Fruit fly (Drosophila melanogaster): Measurements from ENCODE around the gene CG14132.

The CG14132 gene

DNA sequence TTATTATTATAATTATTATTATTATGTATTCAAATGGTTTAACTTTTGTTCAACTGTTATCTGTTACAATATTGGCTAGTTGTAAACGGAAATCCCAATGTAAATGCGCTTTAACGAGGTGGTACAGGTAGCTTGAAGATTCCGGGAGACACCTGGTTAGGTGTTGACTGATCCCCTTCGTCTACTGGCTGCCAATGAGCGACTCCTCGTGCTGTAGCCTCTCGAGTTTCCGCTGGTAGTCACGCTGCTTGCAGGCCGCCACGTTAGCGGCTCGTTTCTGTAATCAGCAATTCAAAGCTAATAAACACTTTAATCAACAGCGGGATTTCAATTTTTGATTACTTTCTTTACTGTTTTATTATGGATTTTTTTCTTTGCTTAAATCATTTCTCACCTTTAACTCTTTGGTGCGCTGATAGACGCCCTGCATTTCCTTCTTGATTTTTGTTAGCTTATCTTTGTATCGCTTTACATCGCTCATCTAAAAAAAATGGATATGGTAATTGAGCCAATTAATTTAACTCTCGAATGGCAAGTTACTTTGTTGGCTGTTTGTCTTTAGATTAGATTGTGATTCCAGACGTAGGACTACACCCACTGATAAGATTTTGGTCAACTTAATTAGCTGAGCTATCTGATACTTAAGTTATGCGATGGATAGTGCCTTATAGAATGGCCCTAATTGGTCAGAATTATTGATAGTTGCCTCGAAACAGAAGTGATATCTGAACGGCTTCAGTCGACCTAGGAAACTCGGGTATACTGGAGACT is 25.1 kb downstream of the CG14132 start:
- TF ChIP-seq psq (optimal IDR thresholded peaks at IDR 0.05): no peak
- TF ChIP-seq Myc (optimal IDR thresholded peaks at IDR 0.05): no peak
- no peak for TF ChIP-seq ttk (optimal IDR thresholded peaks at IDR 0.05)
- TF ChIP-seq h (optimal IDR thresholded peaks at IDR 0.05): no peak
- TF ChIP-seq insv (optimal IDR thresholded peaks at IDR 0.05): no peak
- TF ChIP-seq Sin3A (optimal IDR thresholded peaks at IDR 0.05): no peak

- TF ChIP-seq psq (optimal IDR thresholded peaks at IDR 0.05) (no peak), ttk (optimal IDR thresholded peaks at IDR 0.05) (no peak), Sin3A (optimal IDR thresholded peaks at IDR 0.05) (no peak), Myc (optimal IDR thresholded peaks at IDR 0.05) (no peak), h (optimal IDR thresholded peaks at IDR 0.05) (no peak), insv (optimal IDR thresholded peaks at IDR 0.05) (no peak)
These were observed 29.2 kb downstream of the CG14132 start for dm6 chr3L:11685876-11686275.

DNA sequence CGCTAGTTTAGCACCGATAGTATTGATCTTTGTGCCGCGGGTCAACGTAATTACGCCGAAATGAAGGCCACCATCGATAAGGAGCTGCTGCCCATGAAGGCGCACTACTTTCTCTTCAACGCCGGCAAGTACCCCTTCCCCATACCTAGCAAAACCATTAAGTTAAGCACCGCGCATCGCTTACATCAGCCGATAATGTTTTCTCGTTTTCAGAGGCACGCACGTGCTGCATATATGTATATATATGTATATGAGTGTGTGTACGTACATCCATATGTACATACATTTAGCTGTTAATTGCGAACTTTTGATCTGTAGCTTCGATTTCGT is 30.6 kb downstream of the CG14132 start:
- no peak for TF ChIP-seq insv (optimal IDR thresholded peaks at IDR 0.05)
- TF ChIP-seq ttk (optimal IDR thresholded peaks at IDR 0.05): no peak
- TF ChIP-seq h (optimal IDR thresholded peaks at IDR 0.05): no peak
- TF ChIP-seq Sin3A (optimal IDR thresholded peaks at IDR 0.05): no peak
- TF ChIP-seq psq (optimal IDR thresholded peaks at IDR 0.05): no peak
- TF ChIP-seq Myc (optimal IDR thresholded peaks at IDR 0.05): no peak

- TF ChIP-seq h (optimal IDR thresholded peaks at IDR 0.05) (no peak), Sin3A (optimal IDR thresholded peaks at IDR 0.05) (no peak), ttk (optimal IDR thresholded peaks at IDR 0.05) (no peak), insv (optimal IDR thresholded peaks at IDR 0.05) (no peak), psq (optimal IDR thresholded peaks at IDR 0.05) (no peak), Myc (optimal IDR thresholded peaks at IDR 0.05) (no peak)
These were observed 31.1 kb downstream of the CG14132 start, which contains the start of gene Sugb for dm6 chr3L:11683819-11684521. Gene Sugb, plus strand, starts transcription at chr3L:11683980.

DNA sequence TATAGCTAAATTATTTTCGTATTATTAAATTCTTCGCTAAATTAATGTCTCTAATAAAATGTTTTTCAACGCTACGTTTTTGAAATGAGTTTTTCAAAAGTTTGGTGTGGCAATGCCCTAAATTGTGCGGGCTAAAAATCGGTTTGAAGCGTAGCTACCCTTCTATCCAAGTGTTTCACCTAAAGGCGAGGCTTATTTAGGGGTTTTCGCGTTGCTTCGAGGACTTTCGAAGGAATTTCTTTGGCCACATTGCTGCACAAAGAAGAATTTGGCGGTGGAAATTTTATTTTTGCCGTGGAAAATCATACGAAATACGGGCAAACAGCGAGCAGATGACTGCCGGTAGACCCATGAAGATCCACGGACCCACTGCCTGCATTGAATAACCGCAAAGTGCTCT is 33.3 kb downstream of the CG14132 start, which contains the start of gene TfIIEalpha:
Gene TfIIEalpha, plus strand, starts transcription at position 245 of the 400 bp plus-strand sequence.
- TF ChIP-seq Sin3A (optimal IDR thresholded peaks at IDR 0.05) (no peak), ttk (optimal IDR thresholded peaks at IDR 0.05) (no peak), psq (optimal IDR thresholded peaks at IDR 0.05) (no peak)

DNA sequence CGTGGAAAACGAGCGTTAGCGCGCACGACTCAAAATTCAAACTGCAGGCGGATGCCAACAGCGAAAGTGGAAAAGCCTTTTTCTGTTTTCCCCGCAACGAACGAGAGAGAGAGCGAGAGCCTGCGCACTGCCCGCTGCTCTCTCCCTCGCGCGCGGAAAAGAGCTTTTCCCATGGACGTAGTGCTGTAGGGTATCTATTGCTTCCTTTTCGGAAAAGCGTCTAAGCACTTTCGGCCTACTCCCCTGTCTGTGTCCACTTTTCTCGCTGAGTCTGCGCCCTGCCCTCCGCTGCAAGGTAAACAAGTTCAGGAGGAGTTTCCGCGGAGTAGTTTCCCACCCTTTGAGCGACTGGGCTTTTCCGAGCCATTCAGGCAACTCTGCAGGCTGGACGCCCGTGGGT is 34.8 kb downstream of the CG14132 start, which contains the start of gene CG32085:
Gene CG32085, minus strand, starts transcription at position 47 of the 400 bp plus-strand sequence.
- TF ChIP-seq Sin3A (optimal IDR thresholded peaks at IDR 0.05): no peak
- TF ChIP-seq h (optimal IDR thresholded peaks at IDR 0.05): no peak
- no peak for TF ChIP-seq ttk (optimal IDR thresholded peaks at IDR 0.05)
- no peak for TF ChIP-seq insv (optimal IDR thresholded peaks at IDR 0.05)
- TF ChIP-seq psq (optimal IDR thresholded peaks at IDR 0.05): no peak
- no peak for TF ChIP-seq Myc (optimal IDR thresholded peaks at IDR 0.05)

DNA sequence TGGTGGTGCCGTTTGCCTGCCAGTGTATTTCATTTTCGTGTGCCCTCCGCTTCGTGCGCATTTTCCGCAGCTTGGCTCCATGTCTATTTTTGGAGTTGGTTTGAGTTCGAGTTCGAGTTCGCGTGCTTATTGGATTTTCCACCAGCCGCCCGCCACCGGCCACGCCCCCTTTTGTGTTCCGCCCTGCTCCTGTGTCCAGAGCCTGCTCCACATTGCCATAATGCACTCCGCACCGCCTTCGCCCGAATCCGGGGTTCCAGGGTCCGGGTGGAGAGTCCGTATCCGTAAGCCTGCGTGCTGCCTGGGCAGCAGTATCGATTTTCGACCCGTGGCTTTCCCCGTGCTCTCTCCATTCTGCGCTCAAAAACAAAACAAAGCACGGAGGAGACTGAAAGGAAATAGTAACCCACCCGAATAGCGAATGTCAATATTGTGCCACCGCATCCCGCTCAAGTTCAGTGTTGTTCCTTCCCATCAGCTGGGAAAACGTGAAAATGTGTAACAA is 36.7 kb downstream of the CG14132 start:
- no peak for TF ChIP-seq Sin3A (optimal IDR thresholded peaks at IDR 0.05)
- TF ChIP-seq psq (optimal IDR thresholded peaks at IDR 0.05): no peak
- TF ChIP-seq insv (optimal IDR thresholded peaks at IDR 0.05): no peak
- TF ChIP-seq h (optimal IDR thresholded peaks at IDR 0.05): no peak
- no peak for TF ChIP-seq Myc (optimal IDR thresholded peaks at IDR 0.05)
- no peak for TF ChIP-seq ttk (optimal IDR thresholded peaks at IDR 0.05)

Data from Kc167 (cell line).